Worm (Caenorhabditis elegans) whole organism, L4 larva: Measurements from ENCODE around the gene hlh-13.

Experiments used
- F37D6.2 ChIP-seq: sonication (generic microtip); optimal IDR thresholded peaks from 2 replicates; lab custom pipeline; 2016; ENCODE audit warnings: mild to moderate bottlenecking, missing genetic modification characterization, missing compliant biosample characterization
- R02D3.7 ChIP-seq: fragments of 150-350 bp; sonication (generic microtip); optimal IDR thresholded peaks from 3 replicates; lab custom pipeline; 2014; ENCODE audit warnings: missing biosample characterization, missing genetic modification characterization
- T26A8.4 ChIP-seq: fragments of 200-800 bp; sonication (Bioruptor generic); IDR thresholded peaks from 2 replicates; pipeline ENCODE4 v1.3.6; 2022; ENCODE audit warnings: missing genetic modification characterization, missing compliant biosample characterization
- Y105C5A.15 ChIP-seq: fragments of 200-800 bp; sonication (Bioruptor generic); IDR thresholded peaks from 2 replicates; pipeline ENCODE4 v1.3.6; 2022; ENCODE audit warnings: missing genetic modification characterization, missing compliant biosample characterization
- Y75B8A.6 ChIP-seq: fragments of 200-800 bp; sonication (Bioruptor generic); IDR thresholded peaks from 2 replicates; pipeline ENCODE4 v1.3.6; 2022; ENCODE audit warnings: missing genetic modification reagents, missing genetic modification characterization, missing compliant biosample characterization
- ama-1 ChIP-seq: fragments of 150-350 bp; optimal IDR thresholded peaks from 2 replicates; lab custom pipeline; 2014; ENCODE audit warnings: inconsistent platforms, mixed read lengths
- attf-4 ChIP-seq: sonication (generic microtip); optimal IDR thresholded peaks from 3 replicates; lab custom pipeline; 2017; ENCODE audit warnings: missing biosample characterization, missing genetic modification characterization
- ceh-44 ChIP-seq: fragments of 200-800 bp; sonication (Bioruptor generic); IDR thresholded peaks from 2 replicates; pipeline ENCODE4 v1.3.6; 2022; ENCODE audit warnings: missing genetic modification reagents, missing genetic modification characterization, missing compliant biosample characterization
- ceh-62 ChIP-seq: sonication (generic microtip); optimal IDR thresholded peaks from 2 replicates; lab custom pipeline; 2017; ENCODE audit warnings: missing biosample characterization, missing genetic modification characterization
- ceh-82 ChIP-seq: sonication (generic microtip); optimal IDR thresholded peaks from 2 replicates; lab custom pipeline; 2017; ENCODE audit warnings: missing biosample characterization, missing genetic modification characterization
- ctbp-1 ChIP-seq: fragments of 200-800 bp; sonication (Bioruptor generic); IDR thresholded peaks from 2 replicates; pipeline ENCODE4 v1.3.6; 2022; ENCODE audit warnings: missing genetic modification reagents, missing genetic modification characterization, missing compliant biosample characterization
- daf-16 ChIP-seq, 3 experiments: sonication (generic microtip); optimal IDR thresholded peaks; 2 replicates each; lab custom pipeline; 2016 to 2017; ENCODE audit warnings: missing genetic modification characterization in 3 of 3, missing genetic modification reagents in 3 of 3, mild to moderate bottlenecking in 2 of 3, missing compliant biosample characterization in 2 of 3, missing biosample characterization in 1 of 3, moderate library complexity in 1 of 3
- dmd-6 ChIP-seq: fragments of 200-800 bp; sonication (Bioruptor generic); IDR thresholded peaks from 2 replicates; pipeline ENCODE4 v1.3.6; 2022; ENCODE audit warnings: missing genetic modification reagents, missing genetic modification characterization, missing compliant biosample characterization
- dmd-9 ChIP-seq: fragments of 200-800 bp; sonication (Bioruptor generic); IDR thresholded peaks from 2 replicates; pipeline ENCODE4 v1.3.6; 2022; ENCODE audit warnings: missing genetic modification reagents, missing genetic modification characterization, missing compliant biosample characterization
- dpl-1 ChIP-seq: fragments of 150-350 bp; optimal IDR thresholded peaks from 2 replicates; lab custom pipeline; 2014; ENCODE audit warnings: missing biosample characterization, missing genetic modification reagents, missing genetic modification characterization
- dve-1 ChIP-seq: sonication (generic microtip); optimal IDR thresholded peaks from 2 replicates; lab custom pipeline; 2017; ENCODE audit warnings: antibody characterized with exemption, mild to moderate bottlenecking, missing genetic modification characterization, missing compliant biosample characterization; ENCODE audit not compliant: insufficient read depth
- gei-8 ChIP-seq: fragments of 200-800 bp; sonication (Bioruptor generic); optimal IDR thresholded peaks from 2 replicates; lab custom pipeline; 2018; ENCODE audit warnings: mild to moderate bottlenecking, missing genetic modification characterization, missing compliant biosample characterization
- hif-1 ChIP-seq, 2 experiments: sonication (generic microtip); optimal IDR thresholded peaks; 2 replicates each; lab custom pipeline; 2016 to 2017; ENCODE audit warnings: missing compliant biosample characterization in 2 of 2, missing genetic modification characterization in 2 of 2, missing genetic modification reagents in 2 of 2, missing genotype in 2 of 2, mild to moderate bottlenecking in 1 of 2
- hlh-11 ChIP-seq: fragments of 200-800 bp; sonication (Bioruptor generic); optimal IDR thresholded peaks from 2 replicates; lab custom pipeline; 2018; ENCODE audit warnings: mild to moderate bottlenecking, missing genetic modification characterization, missing compliant biosample characterization
- hlh-30 ChIP-seq: sonication (generic microtip); optimal IDR thresholded peaks from 2 replicates; lab custom pipeline; 2017; ENCODE audit warnings: antibody characterized with exemption, mild to moderate bottlenecking, missing genetic modification characterization, missing compliant biosample characterization; ENCODE audit not compliant: insufficient read depth
- lim-7 ChIP-seq: fragments of 200-800 bp; sonication (Bioruptor generic); IDR thresholded peaks from 2 replicates; pipeline ENCODE4 v1.3.6; 2022; ENCODE audit warnings: missing genetic modification characterization, missing compliant biosample characterization
- lin-13 ChIP-seq: fragments of 150-350 bp; optimal IDR thresholded peaks from 2 replicates; lab custom pipeline; 2014; ENCODE audit warnings: missing biosample characterization, missing genetic modification reagents, missing genetic modification characterization
- mdt-29 ChIP-seq: fragments of 200-800 bp; sonication (Bioruptor generic); IDR thresholded peaks from 2 replicates; pipeline ENCODE4 v1.3.6; 2022; ENCODE audit warnings: missing genetic modification reagents, missing genetic modification characterization, missing compliant biosample characterization
- mes-2 ChIP-seq: sonication (generic microtip); optimal IDR thresholded peaks from 2 replicates; lab custom pipeline; 2016; ENCODE audit warnings: missing genotype, mild to moderate bottlenecking, missing genetic modification characterization, missing compliant biosample characterization; ENCODE audit not compliant: poor library complexity, severe bottlenecking
- nhr-102 ChIP-seq: sonication (generic microtip); optimal IDR thresholded peaks from 2 replicates; lab custom pipeline; 2016; ENCODE audit warnings: mild to moderate bottlenecking, missing genetic modification characterization, moderate library complexity, missing compliant biosample characterization
- nhr-237 ChIP-seq: sonication (generic microtip); optimal IDR thresholded peaks from 2 replicates; lab custom pipeline; 2017; ENCODE audit warnings: missing biosample characterization, missing genetic modification characterization
- nhr-41 ChIP-seq: fragments of 200-800 bp; sonication (Bioruptor generic); IDR thresholded peaks from 2 replicates; pipeline ENCODE4 v1.3.6; 2022; ENCODE audit warnings: missing genetic modification reagents, missing genetic modification characterization, missing compliant biosample characterization
- nhr-48 ChIP-seq: sonication (generic microtip); optimal IDR thresholded peaks from 2 replicates; lab custom pipeline; 2016; ENCODE audit warnings: mild to moderate bottlenecking, missing genetic modification characterization, missing compliant biosample characterization
- nhr-77 ChIP-seq: fragments of 150-350 bp; optimal IDR thresholded peaks from 2 replicates; lab custom pipeline; 2014; ENCODE audit warnings: missing biosample characterization, missing genetic modification characterization
- php-3 ChIP-seq: fragments of 200-800 bp; sonication (Bioruptor generic); IDR thresholded peaks from 2 replicates; pipeline ENCODE4 v1.3.6; 2022; ENCODE audit warnings: missing genetic modification reagents, missing genetic modification characterization, missing compliant biosample characterization
- pqm-1 ChIP-seq: sonication (generic microtip); optimal IDR thresholded peaks from 2 replicates; lab custom pipeline; 2017; ENCODE audit warnings: missing biosample characterization, missing genetic modification characterization
- saeg-2 ChIP-seq: fragments of 200-800 bp; sonication (Bioruptor generic); IDR thresholded peaks from 2 replicates; pipeline ENCODE4 v1.3.6; 2022; ENCODE audit warnings: missing genetic modification reagents, missing genetic modification characterization, missing compliant biosample characterization
- set-16 ChIP-seq: fragments of 200-800 bp; sonication (Bioruptor generic); IDR thresholded peaks from 2 replicates; pipeline ENCODE4 v1.3.6; 2022; ENCODE audit warnings: missing genetic modification reagents, missing genetic modification characterization, missing compliant biosample characterization
- skn-1 ChIP-seq: fragments of 150-350 bp; optimal IDR thresholded peaks from 2 replicates; lab custom pipeline; 2014; ENCODE audit warnings: missing biosample characterization, missing genetic modification characterization
- spr-3 ChIP-seq: fragments of 200-800 bp; sonication (Bioruptor generic); optimal IDR thresholded peaks from 2 replicates; lab custom pipeline; 2018; ENCODE audit warnings: mild to moderate bottlenecking, missing genetic modification characterization, missing compliant biosample characterization
- tag-97 ChIP-seq: fragments of 200-800 bp; sonication (Bioruptor generic); IDR thresholded peaks from 2 replicates; pipeline ENCODE4 v1.3.6; 2022; ENCODE audit warnings: missing genetic modification characterization, missing compliant biosample characterization
- tra-1 ChIP-seq: fragments of 200-800 bp; sonication (Bioruptor generic); IDR thresholded peaks from 2 replicates; pipeline ENCODE4 v1.3.6; 2022; ENCODE audit warnings: missing genetic modification reagents, missing genetic modification characterization, missing compliant biosample characterization
- unc-39 ChIP-seq: sonication (generic microtip); optimal IDR thresholded peaks from 2 replicates; lab custom pipeline; 2017; ENCODE audit warnings: missing biosample characterization, missing genetic modification characterization
- unc-62 ChIP-seq, 3 experiments: fragments of 150-350 bp in 1 of 3; sonication (generic microtip); optimal IDR thresholded peaks in 2 of 3; peaks in 1 of 3; 1 replicate in 1 of 3; 2 replicates in 2 of 3; lab custom pipeline; 2014 to 2017; ENCODE audit warnings: missing biosample characterization in 3 of 3, missing genetic modification characterization in 3 of 3, missing genetic modification reagents in 3 of 3, missing genotype in 1 of 3
- vab-7 ChIP-seq: fragments of 200-800 bp; sonication (Bioruptor generic); IDR thresholded peaks from 2 replicates; pipeline ENCODE4 v1.3.6; 2022; ENCODE audit warnings: missing genetic modification reagents, missing genetic modification characterization, missing compliant biosample characterization
- zag-1 ChIP-seq: fragments of 150-350 bp; optimal IDR thresholded peaks from 2 replicates; lab custom pipeline; 2014; ENCODE audit warnings: missing biosample characterization, missing genetic modification characterization
- zfp-2 ChIP-seq: sonication (generic microtip); optimal IDR thresholded peaks from 2 replicates; lab custom pipeline; 2016; ENCODE audit warnings: mild to moderate bottlenecking, missing genetic modification characterization, missing compliant biosample characterization
- zfp-3 ChIP-seq: fragments of 200-800 bp; sonication (Bioruptor generic); conservative IDR thresholded peaks from 2 replicates; pipeline ENCODE4 v1.3.6; 2022; ENCODE audit warnings: missing genetic modification reagents, missing genetic modification characterization, missing compliant biosample characterization
- ztf-7 ChIP-seq: fragments of 150-350 bp; optimal IDR thresholded peaks from 2 replicates; lab custom pipeline; 2014; ENCODE audit warnings: missing biosample characterization, missing genetic modification characterization

hlh-13 gene

DNA sequence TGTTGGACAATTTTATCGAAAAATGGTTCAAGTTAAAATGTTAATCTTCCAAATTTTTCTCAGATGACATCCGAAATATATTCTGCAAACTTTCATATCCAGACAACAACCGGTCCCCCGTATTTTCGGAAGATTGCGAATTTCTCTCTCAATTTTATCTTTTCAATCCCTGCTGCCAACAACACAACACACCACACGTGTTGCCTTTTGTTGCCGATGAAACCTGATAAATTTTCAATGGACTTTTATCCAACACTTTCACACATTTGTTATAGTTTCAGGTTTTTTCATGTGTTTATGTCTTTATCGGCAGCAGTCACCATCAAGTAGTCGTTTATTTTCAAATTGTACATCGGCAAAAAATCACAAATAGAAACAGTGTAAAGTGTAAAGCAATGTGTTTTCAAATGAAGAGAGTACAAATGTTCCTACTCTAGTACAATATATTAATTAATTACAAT is 2.8 kb upstream of the hlh-13 start (continued):
- TF ChIP-seq hlh-11 (tag; lab: Kevin White, UChicago) (peak; percentile 45), zfp-3 (peak; percentile 72), hlh-30 (tag; lab: Kevin White, UChicago) (peak; percentile 44), unc-39 (tag; lab: Kevin White, UChicago) (no peak), nhr-41 (GFP tag; lab: Robert Waterston, UW) (peak; percentile 38; the same call in 1 of the 2 replicates)
- TF ChIP-seq, all 104 proteins: peak for 28

- TF ChIP-seq ceh-82 (tag; lab: Kevin White, UChicago) (no peak), nhr-237 (tag; lab: Kevin White, UChicago) (no peak), dve-1 (tag; lab: Kevin White, UChicago) (peak; percentile 56), hif-1 (tag; optimal IDR thresholded peaks at IDR 0.05; lab: Kevin White, UChicago) (peak in 1 of 2 experiments; percentile 34), ama-1 (peak; percentile 85), daf-16 (GFP tag; optimal IDR thresholded peaks at IDR 0.05; lab: Kevin White, UChicago) (no peak), daf-16 (tag; optimal IDR thresholded peaks at IDR 0.05; lab: Kevin White, UChicago) (peak; percentile 61), php-3 (GFP tag; lab: Robert Waterston, UW) (peak; percentile 50; the same call in 1 of the 2 replicates), skn-1 (tag; lab: Kevin White, UChicago) (no peak), unc-62 (GFP tag; optimal IDR thresholded peaks at IDR 0.05 in 1 of 2; lab: Kevin White, UChicago) (peak in 1 of 2 experiments; percentile 42), unc-62 (tag; optimal IDR thresholded peaks at IDR 0.05; lab: Kevin White, UChicago) (no peak), mes-2 (tag; lab: Kevin White, UChicago) (peak; percentile 4), tra-1 (0 out of 2 replicates have a peak, but pooled peaks have one; percentile 20), hlh-11 (tag; lab: Kevin White, UChicago) (peak; percentile 53), set-16 (GFP tag; lab: Robert Waterston, UW) (0 out of 2 replicates have a peak, but pooled peaks have one; percentile 16)
These were observed 2.0 kb upstream of the hlh-13 start, which contains the start of gene F48D6.4 for ce11 chrX:4246867-4247591. Gene F48D6.4 (minus strand): TSS chrX:4247212.

DNA sequence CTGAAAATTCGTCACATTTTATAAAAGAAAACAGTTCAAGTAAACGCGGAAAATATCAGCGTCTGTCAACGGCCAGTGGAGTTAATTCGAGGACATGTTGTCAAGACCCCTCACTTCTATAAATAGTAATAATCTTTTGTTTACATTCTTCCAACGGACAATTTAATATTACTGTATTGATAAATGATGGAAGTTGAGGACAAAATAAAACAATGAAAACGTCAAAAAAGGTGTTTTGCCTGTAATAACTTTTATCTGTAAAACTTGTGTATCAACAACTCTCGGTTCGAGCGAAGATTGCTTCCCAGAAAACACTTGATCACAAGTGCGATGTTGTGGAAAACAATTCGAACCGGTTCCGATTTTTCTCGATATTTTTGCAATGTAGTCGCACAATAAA is 632 bp upstream of the hlh-13 start:
- TF ChIP-seq ctbp-1 (GFP tag; lab: Robert Waterston, UW) (no peak), nhr-41 (GFP tag; lab: Robert Waterston, UW) (no peak), F37D6.2 (tag; lab: Kevin White, UChicago) (no peak), ceh-62 (no peak), pqm-1 (tag; lab: Kevin White, UChicago) (no peak), zag-1 (tag; lab: Kevin White, UChicago) (no peak), spr-3 (GFP tag; lab: Kevin White, UChicago) (no peak), Y75B8A.6 (no peak), saeg-2 (no peak), T26A8.4 (GFP tag; lab: Robert Waterston, UW) (no peak), gei-8 (no peak), Y105C5A.15 (GFP tag; lab: Robert Waterston, UW) (no peak), zfp-3 (no peak), ztf-7 (tag; lab: Kevin White, UChicago) (no peak), vab-7 (GFP tag; lab: Robert Waterston, UW) (no peak), lim-7 (no peak), tag-97 (GFP tag; lab: Robert Waterston, UW) (no peak), dmd-6 (GFP tag; lab: Robert Waterston, UW) (no peak), ceh-44 (GFP tag; lab: Robert Waterston, UW) (no peak), nhr-102 (tag; lab: Kevin White, UChicago) (peak; percentile 31), lin-13 (GFP tag; lab: Kevin White, UChicago) (no peak), zfp-2 (no peak), dmd-9 (GFP tag; lab: Robert Waterston, UW) (no peak), attf-4 (tag; lab: Kevin White, UChicago) (no peak), daf-16 (GFP tag; optimal IDR thresholded peaks at IDR 0.05; lab: Kevin White, UChicago) (no peak), daf-16 (tag; optimal IDR thresholded peaks at IDR 0.05; lab: Kevin White, UChicago) (peak; percentile 100), php-3 (GFP tag; lab: Robert Waterston, UW) (peak; percentile 94), R02D3.7 (tag; lab: Kevin White, UChicago) (no peak), hlh-30 (tag; lab: Kevin White, UChicago) (no peak), mdt-29 (GFP tag; lab: Robert Waterston, UW) (no peak), dpl-1 (GFP tag; lab: Kevin White, UChicago) (no peak), hlh-11 (tag; lab: Kevin White, UChicago) (peak; percentile 63), nhr-48 (tag; lab: Kevin White, UChicago) (peak; percentile 28), nhr-77 (tag; lab: Kevin White, UChicago) (peak; percentile 48)
